Worm (Caenorhabditis elegans) whole organism, late embryonic: ENCODE measurements around the gene cyn-7.

ENCODE experiments used
- ahr-1 ChIP-seq: sonication (generic microtip); optimal IDR thresholded peaks from 2 replicates; lab custom pipeline; 2016; ENCODE audit warnings: missing genetic modification characterization, missing compliant biosample characterization
- ama-1 ChIP-seq: fragments of 150-350 bp; optimal IDR thresholded peaks from 2 replicates; lab custom pipeline; 2014
- elt-2 ChIP-seq: sonication (generic microtip); optimal IDR thresholded peaks from 2 replicates; lab custom pipeline; 2016; ENCODE audit warnings: missing genetic modification reagents, missing genetic modification characterization, missing compliant biosample characterization
- nfya-1 ChIP-seq: sonication (generic microtip); optimal IDR thresholded peaks from 2 replicates; lab custom pipeline; 2017; ENCODE audit warnings: missing genetic modification characterization, mild to moderate bottlenecking, missing compliant biosample characterization, antibody characterized with exemption, moderate library complexity
- nhr-11 ChIP-seq: fragments of 150-350 bp; optimal IDR thresholded peaks from 2 replicates; lab custom pipeline; 2014; ENCODE audit warnings: missing biosample characterization, missing genetic modification characterization
- sdc-2 ChIP-seq: sonication (generic microtip); optimal IDR thresholded peaks from 2 replicates; lab custom pipeline; 2016; ENCODE audit warnings: missing genotype, missing genetic modification characterization, missing compliant biosample characterization
- sox-2 ChIP-seq: fragments of 200-800 bp; sonication (Bioruptor generic); IDR thresholded peaks from 2 replicates; pipeline ENCODE4 v1.3.6; 2022; ENCODE audit warnings: missing genetic modification reagents, missing genetic modification characterization, missing compliant biosample characterization
- ztf-16 ChIP-seq: sonication (generic microtip); optimal IDR thresholded peaks from 2 replicates; lab custom pipeline; 2017; ENCODE audit warnings: missing genetic modification characterization, missing compliant biosample characterization

DNA sequence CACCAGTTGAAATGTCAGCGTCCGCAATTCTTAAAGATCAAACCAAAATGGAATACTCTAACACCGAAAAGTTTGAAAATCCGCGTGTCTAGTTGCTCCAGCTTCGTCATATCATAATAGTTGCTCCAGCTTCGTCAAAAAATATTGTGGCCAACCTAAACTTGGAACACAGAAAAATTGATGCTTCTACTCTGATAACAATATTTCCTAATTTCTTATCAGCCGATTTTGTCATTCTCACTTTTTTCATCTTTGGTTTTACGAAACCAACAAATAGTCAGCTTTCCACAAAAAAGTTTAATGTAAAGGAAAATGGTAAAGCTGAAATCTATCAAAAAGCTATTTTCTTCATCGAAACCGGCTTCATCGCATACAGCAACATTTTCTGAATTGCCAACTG, 4.8 kb downstream of the cyn-7 start, which contains the start of gene fbxa-84:
- TF ChIP-seq nfya-1 (no peak), ama-1 (lab: Kevin White, UChicago) (no peak), elt-2 (tag; lab: Kevin White, UChicago) (no peak), ahr-1 (tag; lab: Kevin White, UChicago) (no peak), ztf-16 (tag; lab: Kevin White, UChicago) (no peak), nhr-11 (no peak), sdc-2 (tag; lab: Kevin White, UChicago) (no peak), sox-2 (GFP tag; lab: Robert Waterston, UW) (no peak)
